Fruit fly (Drosophila melanogaster): ENCODE results near the gene Papst2.

DNA sequence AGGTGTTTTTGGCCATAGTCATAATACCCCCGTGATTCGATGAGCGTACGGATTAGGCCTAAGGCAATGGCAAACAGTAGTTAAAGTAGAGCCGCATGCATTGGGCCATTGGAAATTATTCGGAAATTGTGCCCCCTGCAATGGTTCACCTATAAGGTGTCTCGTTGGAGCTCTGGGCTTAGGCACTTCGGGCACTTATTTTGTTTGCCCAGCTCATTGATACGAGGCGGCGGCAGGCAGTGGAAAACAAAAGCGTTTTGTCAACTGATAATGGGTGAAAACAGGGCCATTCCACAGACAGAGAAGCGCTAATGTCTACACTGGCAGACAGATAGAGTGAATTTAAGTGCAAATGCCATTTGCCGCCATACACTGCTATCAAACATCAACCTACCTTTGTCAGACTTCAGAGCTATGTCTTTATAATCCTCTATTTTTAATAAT, 36.3 kb upstream of the Papst2 start:
- no peak for TF ChIP-seq insv (optimal IDR thresholded peaks at IDR 0.05)
- no peak for TF ChIP-seq Myc (optimal IDR thresholded peaks at IDR 0.05)
- TF ChIP-seq Sin3A (optimal IDR thresholded peaks at IDR 0.05), result no peak
- TF ChIP-seq psq (optimal IDR thresholded peaks at IDR 0.05), result no peak
- no peak for TF ChIP-seq ttk (optimal IDR thresholded peaks at IDR 0.05)
